Worm (Caenorhabditis elegans) whole organism, L2 larva: ENCODE data around the gene C10A4.7.

Experiments used
- C34F6.9 ChIP-seq: fragments of 150-350 bp; optimal IDR thresholded peaks from 2 replicates; lab custom pipeline; 2014; ENCODE audit warnings: missing biosample characterization, missing genetic modification characterization
- F13H6.1 ChIP-seq: sonication (generic microtip); optimal IDR thresholded peaks from 2 replicates; lab custom pipeline; 2016; ENCODE audit warnings: missing genetic modification characterization, missing compliant biosample characterization
- Y55F3AM.14 ChIP-seq: fragments of 200-800 bp; sonication (Bioruptor generic); optimal IDR thresholded peaks from 2 replicates; lab custom pipeline; 2018; ENCODE audit warnings: mild to moderate bottlenecking, missing genetic modification characterization, missing compliant biosample characterization
- ZK546.5 ChIP-seq: sonication (generic microtip); optimal IDR thresholded peaks from 2 replicates; lab custom pipeline; 2017; ENCODE audit warnings: missing biosample characterization, missing genetic modification characterization
- alr-1 ChIP-seq: fragments of 150-350 bp; optimal IDR thresholded peaks from 2 replicates; lab custom pipeline; 2014; ENCODE audit warnings: missing biosample characterization, missing genetic modification characterization
- aly-2 ChIP-seq: fragments of 150-350 bp; optimal IDR thresholded peaks from 2 replicates; lab custom pipeline; 2014; ENCODE audit warnings: missing biosample characterization, missing genetic modification characterization
- ama-1 ChIP-seq: fragments of 150-350 bp; optimal IDR thresholded peaks from 2 replicates; lab custom pipeline; 2018; ENCODE audit warnings: inconsistent platforms
- crh-2 ChIP-seq: sonication (generic microtip); optimal IDR thresholded peaks from 2 replicates; lab custom pipeline; 2017; ENCODE audit warnings: missing biosample characterization, missing genetic modification characterization
- dmd-4 ChIP-seq: sonication (generic microtip); optimal IDR thresholded peaks from 2 replicates; lab custom pipeline; 2017; ENCODE audit warnings: missing biosample characterization, missing genetic modification characterization
- elt-1 ChIP-seq: fragments of 150-350 bp; optimal IDR thresholded peaks from 2 replicates; lab custom pipeline; 2014; ENCODE audit warnings: missing biosample characterization, missing genetic modification characterization
- elt-3 ChIP-seq: sonication (generic microtip); optimal IDR thresholded peaks from 2 replicates; lab custom pipeline; 2017; ENCODE audit warnings: missing biosample characterization, missing genetic modification characterization
- fos-1 ChIP-seq: fragments of 150-350 bp; optimal IDR thresholded peaks from 2 replicates; lab custom pipeline; 2014; ENCODE audit warnings: missing biosample characterization, missing genetic modification characterization
- gmeb-1 ChIP-seq: fragments of 150-350 bp; optimal IDR thresholded peaks from 2 replicates; lab custom pipeline; 2014; ENCODE audit warnings: missing biosample characterization, missing genetic modification characterization
- lin-11 ChIP-seq: fragments of 150-350 bp; sonication (generic microtip); optimal IDR thresholded peaks from 2 replicates; lab custom pipeline; 2014; ENCODE audit warnings: missing biosample characterization, missing genetic modification characterization, inconsistent platforms, mixed read lengths
- lin-39 ChIP-seq: fragments of 150-350 bp; optimal IDR thresholded peaks from 2 replicates; lab custom pipeline; 2014; ENCODE audit warnings: missing biosample characterization, missing genetic modification reagents, missing genetic modification characterization
- lsy-2 ChIP-seq, 2 experiments: fragments of 150-350 bp in 1 of 2; sonication (generic microtip) in 1 of 2; optimal IDR thresholded peaks; 2 replicates each; lab custom pipeline; 2014 to 2017; ENCODE audit warnings: missing biosample characterization in 2 of 2, missing genetic modification characterization in 2 of 2
- mbf-1 ChIP-seq: sonication (generic microtip); optimal IDR thresholded peaks from 2 replicates; lab custom pipeline; 2017; ENCODE audit warnings: missing biosample characterization, missing genetic modification characterization
- mdl-1 ChIP-seq, 2 experiments: fragments of 150-350 bp in 1 of 2; sonication (generic microtip) in 1 of 2; optimal IDR thresholded peaks; 2 replicates each; lab custom pipeline; 2017; ENCODE audit warnings: missing biosample characterization in 2 of 2, missing genetic modification characterization in 2 of 2
- nhr-11 ChIP-seq: fragments of 150-350 bp; optimal IDR thresholded peaks from 2 replicates; lab custom pipeline; 2014; ENCODE audit warnings: missing biosample characterization, missing genetic modification characterization
- nhr-129 ChIP-seq: fragments of 150-350 bp; optimal IDR thresholded peaks from 2 replicates; lab custom pipeline; 2014; ENCODE audit warnings: missing biosample characterization, missing genetic modification characterization
- nhr-23 ChIP-seq: fragments of 150-350 bp; optimal IDR thresholded peaks from 2 replicates; lab custom pipeline; 2014; ENCODE audit warnings: missing biosample characterization, missing genetic modification reagents, missing genetic modification characterization
- nhr-237 ChIP-seq: fragments of 150-350 bp; optimal IDR thresholded peaks from 2 replicates; lab custom pipeline; 2014; ENCODE audit warnings: missing biosample characterization, missing genetic modification characterization
- nhr-25 ChIP-seq: fragments of 150-350 bp; sonication (generic microtip); optimal IDR thresholded peaks from 3 replicates; lab custom pipeline; 2014; ENCODE audit warnings: missing biosample characterization, missing genetic modification characterization
- nhr-6 ChIP-seq: fragments of 150-350 bp; optimal IDR thresholded peaks from 2 replicates; lab custom pipeline; 2014; ENCODE audit warnings: missing biosample characterization, missing genetic modification characterization
- nhr-77 ChIP-seq: fragments of 150-350 bp; optimal IDR thresholded peaks from 2 replicates; lab custom pipeline; 2014; ENCODE audit warnings: missing biosample characterization, missing genetic modification characterization
- peb-1 ChIP-seq: fragments of 150-350 bp; optimal IDR thresholded peaks from 2 replicates; lab custom pipeline; 2014; ENCODE audit warnings: missing biosample characterization, missing genetic modification characterization
- sem-4 ChIP-seq: fragments of 150-350 bp; optimal IDR thresholded peaks from 2 replicates; lab custom pipeline; 2014; ENCODE audit warnings: missing biosample characterization, missing genetic modification reagents, missing genetic modification characterization
- skn-1 ChIP-seq: sonication (generic microtip); optimal IDR thresholded peaks from 2 replicates; lab custom pipeline; 2017; ENCODE audit warnings: missing biosample characterization, missing genetic modification characterization
- sma-3 ChIP-seq: sonication (generic microtip); optimal IDR thresholded peaks from 2 replicates; lab custom pipeline; 2016; ENCODE audit warnings: missing genetic modification reagents, missing genetic modification characterization, missing compliant biosample characterization
- sma-9 ChIP-seq, 2 experiments: fragments of 150-350 bp in 1 of 2; sonication (generic microtip) in 1 of 2; optimal IDR thresholded peaks; 2 replicates each; lab custom pipeline; 2014 to 2016; ENCODE audit warnings: missing genetic modification characterization in 2 of 2, mild to moderate bottlenecking in 1 of 2, missing biosample characterization in 1 of 2, missing compliant biosample characterization in 1 of 2, missing genetic modification reagents in 1 of 2, moderate library complexity in 1 of 2
- unc-39 ChIP-seq: fragments of 150-350 bp; optimal IDR thresholded peaks from 2 replicates; lab custom pipeline; 2014; ENCODE audit warnings: missing biosample characterization, missing genetic modification characterization
- unc-55 ChIP-seq: fragments of 150-350 bp; sonication (generic microtip); optimal IDR thresholded peaks from 3 replicates; lab custom pipeline; 2014; ENCODE audit warnings: missing biosample characterization, missing genetic modification reagents, missing genetic modification characterization
- unc-62 ChIP-seq: fragments of 150-350 bp; optimal IDR thresholded peaks from 2 replicates; lab custom pipeline; 2014; ENCODE audit warnings: missing biosample characterization, missing genetic modification reagents, missing genetic modification characterization
- zag-1 ChIP-seq: fragments of 150-350 bp; optimal IDR thresholded peaks from 2 replicates; lab custom pipeline; 2014; ENCODE audit warnings: missing biosample characterization, missing genetic modification characterization
- ztf-1 ChIP-seq: fragments of 200-800 bp; sonication (Bioruptor generic); conservative IDR thresholded peaks from 2 replicates; pipeline ENCODE4 v1.3.6; 2022; ENCODE audit warnings: missing genetic modification characterization, missing compliant biosample characterization
- ztf-11 ChIP-seq: sonication (generic microtip); optimal IDR thresholded peaks from 2 replicates; lab custom pipeline; 2017; ENCODE audit warnings: missing biosample characterization, missing genetic modification characterization
- ztf-4 ChIP-seq: fragments of 150-350 bp; optimal IDR thresholded peaks from 2 replicates; lab custom pipeline; 2014; ENCODE audit warnings: missing biosample characterization, missing genetic modification characterization

C10A4.7 gene

ce11 chrX:7442477-7442876 is 27.2 kb upstream of the C10A4.7 start, which contains the start of gene acl-12:
acl-12 (minus strand) TSS chrX:7442577.
- no peak for TF ChIP-seq lin-39 (tag; lab: Kevin White, UChicago)
- TF ChIP-seq unc-55 (GFP tag; lab: Kevin White, UChicago): peak; percentile 39
- no peak for TF ChIP-seq sem-4 (tag; lab: Kevin White, UChicago)
- TF ChIP-seq ztf-1 (GFP tag; lab: Robert Waterston, UW): no peak
- no peak for TF ChIP-seq nhr-77
- no peak for TF ChIP-seq aly-2 (tag; lab: Kevin White, UChicago)
- peak; percentile 12 for TF ChIP-seq nhr-129 (tag; lab: Kevin White, UChicago)
- TF ChIP-seq dmd-4 (tag; lab: Kevin White, UChicago): no peak

ce11 chrX:7440102-7440501 is 24.8 kb upstream of the C10A4.7 start:
- peak; percentile 0 for TF ChIP-seq fos-1
- TF ChIP-seq lin-11 (tag; lab: Kevin White, UChicago): no peak

ce11 chrX:7437949-7438348 is 22.6 kb upstream of the C10A4.7 start, which contains the start of gene C01C10.2:
C01C10.2 (minus strand) TSS chrX:7438118.
- TF ChIP-seq nhr-25 (tag; lab: Kevin White, UChicago) (peak; percentile 45), sem-4 (tag; lab: Kevin White, UChicago) (peak; percentile 31), sma-3 (GFP tag; lab: Kevin White, UChicago) (peak; percentile 32), lin-11 (tag; lab: Kevin White, UChicago) (no peak)

ce11 chrX:7436912-7437311 is 21.6 kb upstream of the C10A4.7 start:
- TF ChIP-seq sma-3 (GFP tag; lab: Kevin White, UChicago) (peak; percentile 6), nhr-129 (tag; lab: Kevin White, UChicago) (peak; percentile 15), Y55F3AM.14 (no peak), ztf-1 (GFP tag; lab: Robert Waterston, UW) (no peak), C34F6.9 (tag; lab: Kevin White, UChicago) (no peak), sem-4 (tag; lab: Kevin White, UChicago) (no peak), mbf-1 (tag; lab: Kevin White, UChicago) (no peak), F13H6.1 (tag; lab: Kevin White, UChicago) (no peak), elt-1 (tag; lab: Kevin White, UChicago) (no peak), ama-1 (lab: Kevin White, UChicago) (no peak), mdl-1 (tag; optimal IDR thresholded peaks at IDR 0.05; lab: Kevin White, UChicago) (no peak), ZK546.5 (tag; lab: Kevin White, UChicago) (no peak), fos-1 (no peak), nhr-25 (tag; lab: Kevin White, UChicago) (peak; percentile 64), unc-39 (tag; lab: Kevin White, UChicago) (no peak), zag-1 (no peak), unc-62 (GFP tag; lab: Kevin White, UChicago) (no peak), elt-3 (no peak), gmeb-1 (tag; lab: Kevin White, UChicago) (no peak), unc-55 (GFP tag; lab: Kevin White, UChicago) (no peak), skn-1 (tag; lab: Kevin White, UChicago) (no peak), nhr-237 (no peak), lsy-2 (tag; optimal IDR thresholded peaks at IDR 0.05; lab: Kevin White, UChicago) (no peak), lin-39 (tag; lab: Kevin White, UChicago) (no peak), nhr-11 (tag; lab: Kevin White, UChicago) (no peak), peb-1 (tag; lab: Kevin White, UChicago) (no peak), sma-9 (GFP tag; optimal IDR thresholded peaks at IDR 0.05; lab: Kevin White, UChicago) (peak; percentile 31), sma-9 (tag; optimal IDR thresholded peaks at IDR 0.05; lab: Kevin White, UChicago) (no peak), ztf-4 (tag; lab: Kevin White, UChicago) (no peak)

ce11 chrX:7433269-7433668 is 17.9 kb upstream of the C10A4.7 start, which contains the start of gene clc-5:
clc-5 (plus strand) TSS chrX:7433569.
- TF ChIP-seq nhr-23 (tag; lab: Kevin White, UChicago) (no peak), F13H6.1 (tag; lab: Kevin White, UChicago) (no peak), ztf-1 (GFP tag; lab: Robert Waterston, UW) (no peak), nhr-237 (no peak), alr-1 (tag; lab: Kevin White, UChicago) (no peak), ztf-11 (tag; lab: Kevin White, UChicago) (no peak), crh-2 (no peak), nhr-6 (tag; lab: Kevin White, UChicago) (no peak)
